Worm (Caenorhabditis elegans) whole organism, L4 larva: ENCODE data around the gene C09B8.3.

Experiments used
- D1046.2 ChIP-seq: fragments of 200-800 bp; sonication (Bioruptor generic); IDR thresholded peaks from 2 replicates; pipeline ENCODE4 v1.3.6; 2022; ENCODE audit warnings: missing genetic modification characterization, missing compliant biosample characterization
- T20F7.1 ChIP-seq: fragments of 200-800 bp; sonication (Bioruptor generic); optimal IDR thresholded peaks from 2 replicates; lab custom pipeline; 2018; ENCODE audit warnings: mild to moderate bottlenecking, missing genetic modification characterization, missing compliant biosample characterization
- Y105C5A.15 ChIP-seq: fragments of 200-800 bp; sonication (Bioruptor generic); IDR thresholded peaks from 2 replicates; pipeline ENCODE4 v1.3.6; 2022; ENCODE audit warnings: missing genetic modification characterization, missing compliant biosample characterization
- Y75B8A.6 ChIP-seq: fragments of 200-800 bp; sonication (Bioruptor generic); IDR thresholded peaks from 2 replicates; pipeline ENCODE4 v1.3.6; 2022; ENCODE audit warnings: missing genetic modification reagents, missing genetic modification characterization, missing compliant biosample characterization
- aha-1 ChIP-seq: fragments of 150-350 bp; peaks from one replicate; lab custom pipeline; 2014; ENCODE audit warnings: missing biosample characterization, missing genetic modification characterization
- attf-4 ChIP-seq: sonication (generic microtip); optimal IDR thresholded peaks from 3 replicates; lab custom pipeline; 2017; ENCODE audit warnings: missing biosample characterization, missing genetic modification characterization
- ceh-20 ChIP-seq: fragments of 200-800 bp; sonication (Bioruptor generic); IDR thresholded peaks from 2 replicates; pipeline ENCODE4 v1.3.6; 2022; ENCODE audit warnings: missing genetic modification reagents, missing genetic modification characterization, missing compliant biosample characterization
- ceh-32 ChIP-seq: sonication (generic microtip); optimal IDR thresholded peaks from 2 replicates; lab custom pipeline; 2016; ENCODE audit warnings: mild to moderate bottlenecking, missing genetic modification characterization, missing compliant biosample characterization; ENCODE audit not compliant: poor library complexity
- ceh-44 ChIP-seq: fragments of 200-800 bp; sonication (Bioruptor generic); IDR thresholded peaks from 2 replicates; pipeline ENCODE4 v1.3.6; 2022; ENCODE audit warnings: missing genetic modification reagents, missing genetic modification characterization, missing compliant biosample characterization
- ctbp-1 ChIP-seq: fragments of 200-800 bp; sonication (Bioruptor generic); IDR thresholded peaks from 2 replicates; pipeline ENCODE4 v1.3.6; 2022; ENCODE audit warnings: missing genetic modification reagents, missing genetic modification characterization, missing compliant biosample characterization
- dmd-6 ChIP-seq: fragments of 200-800 bp; sonication (Bioruptor generic); IDR thresholded peaks from 2 replicates; pipeline ENCODE4 v1.3.6; 2022; ENCODE audit warnings: missing genetic modification reagents, missing genetic modification characterization, missing compliant biosample characterization
- dmd-9 ChIP-seq: fragments of 200-800 bp; sonication (Bioruptor generic); IDR thresholded peaks from 2 replicates; pipeline ENCODE4 v1.3.6; 2022; ENCODE audit warnings: missing genetic modification reagents, missing genetic modification characterization, missing compliant biosample characterization
- egl-43 ChIP-seq: fragments of 200-800 bp; sonication (Bioruptor generic); IDR thresholded peaks from 2 replicates; pipeline ENCODE4 v1.3.6; 2022; ENCODE audit warnings: missing genetic modification reagents, missing genetic modification characterization, missing compliant biosample characterization
- fkh-10 ChIP-seq: fragments of 150-350 bp; optimal IDR thresholded peaks from 2 replicates; lab custom pipeline; 2014; ENCODE audit warnings: missing biosample characterization, missing genetic modification reagents, missing genetic modification characterization
- gei-8 ChIP-seq: fragments of 200-800 bp; sonication (Bioruptor generic); optimal IDR thresholded peaks from 2 replicates; lab custom pipeline; 2018; ENCODE audit warnings: mild to moderate bottlenecking, missing genetic modification characterization, missing compliant biosample characterization
- hlh-11 ChIP-seq: fragments of 200-800 bp; sonication (Bioruptor generic); optimal IDR thresholded peaks from 2 replicates; lab custom pipeline; 2018; ENCODE audit warnings: mild to moderate bottlenecking, missing genetic modification characterization, missing compliant biosample characterization
- hlh-30 ChIP-seq: sonication (generic microtip); optimal IDR thresholded peaks from 2 replicates; lab custom pipeline; 2017; ENCODE audit warnings: antibody characterized with exemption, mild to moderate bottlenecking, missing genetic modification characterization, missing compliant biosample characterization; ENCODE audit not compliant: insufficient read depth
- hmg-1.1 ChIP-seq: fragments of 200-800 bp; sonication (Bioruptor generic); IDR thresholded peaks from 2 replicates; pipeline ENCODE4 v1.3.6; 2022; ENCODE audit warnings: missing genetic modification reagents, missing genetic modification characterization, missing compliant biosample characterization
- jun-1 ChIP-seq: fragments of 150-350 bp; optimal IDR thresholded peaks from 2 replicates; lab custom pipeline; 2014; ENCODE audit warnings: missing biosample characterization, missing genetic modification reagents, missing genetic modification characterization
- lin-38 ChIP-seq: fragments of 200-800 bp; sonication (Bioruptor generic); IDR thresholded peaks from 2 replicates; pipeline ENCODE4 v1.3.6; 2022; ENCODE audit warnings: missing genetic modification reagents, missing genetic modification characterization, missing compliant biosample characterization
- lin-39 ChIP-seq: fragments of 150-350 bp; optimal IDR thresholded peaks from 2 replicates; lab custom pipeline; 2014; ENCODE audit warnings: missing biosample characterization, missing genetic modification reagents, missing genetic modification characterization
- lsy-2 ChIP-seq, 2 experiments: fragments of 150-350 bp in 1 of 2; sonication (generic microtip) in 1 of 2; optimal IDR thresholded peaks; 2 replicates each; lab custom pipeline; 2014 to 2017; ENCODE audit warnings: missing biosample characterization in 2 of 2, missing genetic modification characterization in 2 of 2
- mdt-29 ChIP-seq: fragments of 200-800 bp; sonication (Bioruptor generic); IDR thresholded peaks from 2 replicates; pipeline ENCODE4 v1.3.6; 2022; ENCODE audit warnings: missing genetic modification reagents, missing genetic modification characterization, missing compliant biosample characterization
- mep-1 ChIP-seq: fragments of 150-350 bp; sonication (generic microtip); optimal IDR thresholded peaks from 3 replicates; lab custom pipeline; 2014; ENCODE audit warnings: missing biosample characterization, missing genetic modification characterization
- mes-2 ChIP-seq: sonication (generic microtip); optimal IDR thresholded peaks from 2 replicates; lab custom pipeline; 2016; ENCODE audit warnings: missing genotype, mild to moderate bottlenecking, missing genetic modification characterization, missing compliant biosample characterization; ENCODE audit not compliant: poor library complexity, severe bottlenecking
- mxl-3 ChIP-seq: fragments of 200-800 bp; sonication (Bioruptor generic); optimal IDR thresholded peaks from 2 replicates; lab custom pipeline; 2018; ENCODE audit warnings: mild to moderate bottlenecking, missing genetic modification characterization, missing compliant biosample characterization
- nhr-25 ChIP-seq: sonication (generic microtip); optimal IDR thresholded peaks from 2 replicates; lab custom pipeline; 2017; ENCODE audit warnings: missing genetic modification characterization, mild to moderate bottlenecking, missing compliant biosample characterization, antibody characterized with exemption, moderate library complexity, borderline replicate concordance; ENCODE audit not compliant: insufficient read depth
- nhr-6 ChIP-seq: fragments of 150-350 bp; optimal IDR thresholded peaks from 2 replicates; lab custom pipeline; 2014; ENCODE audit warnings: missing biosample characterization, missing genetic modification characterization
- pha-4 ChIP-seq, 2 experiments: fragments of 150-350 bp in 1 of 2; fragments of 200-800 bp in 1 of 2; sonication (Bioruptor generic) in 1 of 2; IDR thresholded peaks in 1 of 2; optimal IDR thresholded peaks in 1 of 2; 2 replicates each; pipeline versions ENCODE4 v1.3.6 to Lab custom; 2014 to 2022; ENCODE audit warnings: missing genetic modification characterization in 2 of 2, missing genetic modification reagents in 2 of 2, missing biosample characterization in 1 of 2, missing compliant biosample characterization in 1 of 2
- saeg-2 ChIP-seq: fragments of 200-800 bp; sonication (Bioruptor generic); IDR thresholded peaks from 2 replicates; pipeline ENCODE4 v1.3.6; 2022; ENCODE audit warnings: missing genetic modification reagents, missing genetic modification characterization, missing compliant biosample characterization
- set-16 ChIP-seq: fragments of 200-800 bp; sonication (Bioruptor generic); IDR thresholded peaks from 2 replicates; pipeline ENCODE4 v1.3.6; 2022; ENCODE audit warnings: missing genetic modification reagents, missing genetic modification characterization, missing compliant biosample characterization
- unc-130 ChIP-seq: sonication (generic microtip); optimal IDR thresholded peaks from 2 replicates; lab custom pipeline; 2016; ENCODE audit warnings: missing genetic modification reagents, missing genetic modification characterization, missing compliant biosample characterization
- unc-62 ChIP-seq, 3 experiments: fragments of 150-350 bp in 1 of 3; sonication (generic microtip); optimal IDR thresholded peaks in 2 of 3; peaks in 1 of 3; 1 replicate in 1 of 3; 2 replicates in 2 of 3; lab custom pipeline; 2014 to 2017; ENCODE audit warnings: missing biosample characterization in 3 of 3, missing genetic modification characterization in 3 of 3, missing genetic modification reagents in 3 of 3, missing genotype in 1 of 3
- vab-7 ChIP-seq: fragments of 200-800 bp; sonication (Bioruptor generic); IDR thresholded peaks from 2 replicates; pipeline ENCODE4 v1.3.6; 2022; ENCODE audit warnings: missing genetic modification reagents, missing genetic modification characterization, missing compliant biosample characterization
- zfp-2 ChIP-seq: sonication (generic microtip); optimal IDR thresholded peaks from 2 replicates; lab custom pipeline; 2016; ENCODE audit warnings: mild to moderate bottlenecking, missing genetic modification characterization, missing compliant biosample characterization
- zip-2 ChIP-seq: fragments of 150-350 bp; optimal IDR thresholded peaks from 2 replicates; lab custom pipeline; 2014; ENCODE audit warnings: missing biosample characterization, missing genetic modification characterization

C09B8.3 gene

DNA sequence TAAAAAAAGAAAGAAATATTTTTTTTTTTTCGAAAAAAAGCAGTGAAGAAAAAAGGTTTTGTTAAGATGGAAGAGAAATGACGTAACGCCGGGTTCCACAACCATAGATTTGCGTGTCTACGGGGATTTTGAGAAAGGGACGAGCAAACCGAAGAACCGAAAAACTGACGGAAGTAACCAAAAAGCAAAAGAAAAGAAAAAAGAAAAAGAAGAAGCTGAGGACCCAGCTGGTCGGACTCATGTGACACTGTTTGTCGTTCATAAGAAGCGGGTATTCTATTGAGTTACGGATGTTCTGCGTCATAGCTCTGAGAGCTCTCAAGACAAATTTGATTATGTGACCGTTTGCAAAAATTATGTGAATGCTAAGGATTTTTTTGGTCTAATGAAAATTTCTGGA is 27.7 kb downstream of the C09B8.3 start:
- TF ChIP-seq Y105C5A.15 (no peak), zip-2 (no peak), ceh-32 (tag; lab: Kevin White, UChicago) (no peak), dmd-9 (GFP tag; lab: Robert Waterston, UW) (no peak), mxl-3 (GFP tag; lab: Kevin White, UChicago) (no peak), mes-2 (tag; lab: Kevin White, UChicago) (peak; percentile 25), fkh-10 (GFP tag; lab: Kevin White, UChicago) (no peak), lsy-2 (tag; optimal IDR thresholded peaks at IDR 0.05; lab: Kevin White, UChicago) (peak; percentile 7 to 53), aha-1 (tag; lab: Kevin White, UChicago) (peak; percentile 34), hmg-1.1 (GFP tag; lab: Robert Waterston, UW) (peak; percentile 31; the same call in 1 of the 2 replicates), ctbp-1 (GFP tag; lab: Robert Waterston, UW) (peak; percentile 53), hlh-30 (tag; lab: Kevin White, UChicago) (peak; percentile 63), attf-4 (no peak), set-16 (GFP tag; lab: Robert Waterston, UW) (peak; percentile 21; the same call in 1 of the 2 replicates), hlh-11 (tag; lab: Kevin White, UChicago) (peak; percentile 50), dmd-6 (GFP tag; lab: Robert Waterston, UW) (0 out of 2 replicates have a peak, but pooled peaks have one; percentile 14), mdt-29 (GFP tag; lab: Robert Waterston, UW) (no peak), Y75B8A.6 (GFP tag; lab: Robert Waterston, UW) (no peak), T20F7.1 (GFP tag; lab: Kevin White, UChicago) (no peak), ceh-44 (GFP tag; lab: Robert Waterston, UW) (no peak), ceh-20 (peak; percentile 76; the same call in 1 of the 2 replicates), zfp-2 (tag; lab: Kevin White, UChicago) (no peak), vab-7 (GFP tag; lab: Robert Waterston, UW) (no peak), unc-130 (GFP tag; lab: Kevin White, UChicago) (no peak), lin-38 (GFP tag; lab: Robert Waterston, UW) (no peak), saeg-2 (GFP tag; lab: Robert Waterston, UW) (0 out of 2 replicates have a peak, but pooled peaks have one; percentile 33), egl-43 (GFP tag; lab: Robert Waterston, UW) (no peak), lin-39 (tag; lab: Kevin White, UChicago) (peak; percentile 13), unc-62 (GFP tag; optimal IDR thresholded peaks at IDR 0.05 in 1 of 2; lab: Kevin White, UChicago) (peak in 1 of 2 experiments; percentile 97), unc-62 (tag; optimal IDR thresholded peaks at IDR 0.05; lab: Kevin White, UChicago) (no peak), nhr-6 (tag; lab: Kevin White, UChicago) (no peak), D1046.2 (GFP tag; lab: Robert Waterston, UW) (no peak), nhr-25 (tag; lab: Kevin White, UChicago) (no peak), mep-1 (tag; lab: Kevin White, UChicago) (peak; percentile 52), gei-8 (GFP tag; lab: Kevin White, UChicago) (no peak)
- TF ChIP-seq, all 104 proteins: peak for 14

DNA sequence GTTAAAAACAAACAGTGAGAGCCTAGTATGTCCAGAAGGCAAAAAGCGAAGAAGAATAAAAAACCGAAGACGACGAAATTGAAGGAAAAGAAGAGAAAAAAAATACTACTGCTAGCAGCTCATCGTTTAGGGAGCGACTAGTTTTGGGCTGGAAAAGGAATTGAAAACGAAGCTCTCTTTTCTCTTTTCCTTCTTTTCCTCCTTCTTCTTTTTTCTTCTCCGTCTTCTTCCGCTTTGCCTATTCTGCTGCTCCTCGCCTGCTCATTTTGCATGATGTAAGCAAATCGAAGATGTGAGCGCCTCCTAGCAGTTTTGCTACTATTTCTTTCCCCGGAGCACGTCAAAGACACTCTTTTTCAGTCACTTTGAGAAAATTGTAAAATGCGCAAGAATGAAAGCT is 28.8 kb downstream of the C09B8.3 start:
- TF ChIP-seq hlh-30 (tag; lab: Kevin White, UChicago) (no peak), hmg-1.1 (GFP tag; lab: Robert Waterston, UW) (0 out of 2 replicates have a peak, but pooled peaks have one; percentile 33), pha-4 (GFP tag; IDR thresholded peaks at IDR 0.05; lab: Robert Waterston, UW) (peak; percentile 25; the same call in 1 of the 2 replicates), pha-4 (tag; optimal IDR thresholded peaks at IDR 0.05; lab: Kevin White, UChicago) (no peak), set-16 (GFP tag; lab: Robert Waterston, UW) (peak; percentile 63; the same call in 1 of the 2 replicates), Y105C5A.15 (no peak), lsy-2 (tag; optimal IDR thresholded peaks at IDR 0.05; lab: Kevin White, UChicago) (peak in 1 of 2 experiments; percentile 3), jun-1 (tag; lab: Kevin White, UChicago) (no peak), aha-1 (tag; lab: Kevin White, UChicago) (peak; percentile 88)
